Fruit fly (Drosophila melanogaster) whole organism, embryonic: ENCODE measurements around the gene yps.

Experiments used
- Atf3 ChIP-seq: fragments of 200-800 bp; sonication (Bioruptor generic); optimal IDR thresholded peaks from 3 replicates; lab custom pipeline; 2016; ENCODE audit warnings: missing biosample characterization, missing genetic modification characterization
- CG10543 ChIP-seq: fragments of 200-800 bp; sonication (Bioruptor generic); optimal IDR thresholded peaks from 3 replicates; lab custom pipeline; 2017; ENCODE audit warnings: missing biosample characterization, mild to moderate bottlenecking, missing genetic modification characterization, moderate library complexity
- CG11093 ChIP-seq: fragments of 200-800 bp; sonication (Bioruptor generic); IDR thresholded peaks from 3 replicates; pipeline ENCODE4 v1.3.6; 2022; ENCODE audit warnings: missing biosample characterization, missing genetic modification characterization
- CG11695 ChIP-seq: fragments of 200-800 bp; sonication (Bioruptor generic); IDR thresholded peaks from 3 replicates; pipeline ENCODE4 v1.3.6; 2022; ENCODE audit warnings: missing biosample characterization, missing genetic modification characterization
- CG12236 ChIP-seq: fragments of 200-800 bp; sonication (Bioruptor generic); optimal IDR thresholded peaks from 2 replicates; lab custom pipeline; 2016; ENCODE audit warnings: missing biosample characterization, missing genetic modification characterization
- CG13624 ChIP-seq: fragments of 200-800 bp; sonication (Bioruptor generic); optimal IDR thresholded peaks from 2 replicates; lab custom pipeline; 2016; ENCODE audit warnings: missing biosample characterization, missing genetic modification characterization
- CG15073 ChIP-seq: fragments of 200-800 bp; sonication (Bioruptor generic); optimal IDR thresholded peaks from 2 replicates; lab custom pipeline; 2016; ENCODE audit warnings: missing biosample characterization, missing genetic modification characterization
- CG15696 ChIP-seq: fragments of 200-800 bp; sonication (Bioruptor generic); optimal IDR thresholded peaks from 2 replicates; lab custom pipeline; 2019; ENCODE audit warnings: missing biosample characterization, mild to moderate bottlenecking, missing genetic modification characterization, moderate library complexity
- CG17186 ChIP-seq: fragments of 200-800 bp; sonication (Bioruptor generic); optimal IDR thresholded peaks from 3 replicates; lab custom pipeline; 2017; ENCODE audit warnings: missing biosample characterization, missing genetic modification reagents, missing genetic modification characterization
- CG17612 ChIP-seq: fragments of 200-800 bp; sonication (Bioruptor generic); IDR thresholded peaks from 2 replicates; pipeline ENCODE4 v1.3.6; 2022; ENCODE audit warnings: missing biosample characterization, missing genetic modification characterization
- CG17912 ChIP-seq: fragments of 200-800 bp; sonication (Bioruptor generic); optimal IDR thresholded peaks from 2 replicates; lab custom pipeline; 2018; ENCODE audit warnings: missing biosample characterization, mild to moderate bottlenecking, missing genetic modification characterization
- CG18262 ChIP-seq: fragments of 200-800 bp; optimal IDR thresholded peaks from 3 replicates; lab custom pipeline; 2019; ENCODE audit warnings: missing biosample characterization, mild to moderate bottlenecking, missing genetic modification characterization, moderate library complexity
- CG18599 ChIP-seq: fragments of 200-800 bp; sonication (Bioruptor generic); optimal IDR thresholded peaks from 3 replicates; lab custom pipeline; 2017; ENCODE audit warnings: missing biosample characterization, missing genetic modification characterization, mild to moderate bottlenecking, moderate library complexity, missing genetic modification reagents
- CG2678 ChIP-seq: fragments of 200-800 bp; sonication (Bioruptor generic); optimal IDR thresholded peaks from 3 replicates; lab custom pipeline; 2019; ENCODE audit warnings: missing biosample characterization, mild to moderate bottlenecking, missing genetic modification characterization, moderate library complexity
- CG31224 ChIP-seq: fragments of 200-800 bp; sonication (Bioruptor generic); IDR thresholded peaks from 2 replicates; pipeline ENCODE4 v1.3.6; 2022; ENCODE audit warnings: missing biosample characterization, missing genetic modification characterization
- CG3163 ChIP-seq: fragments of 200-800 bp; sonication (Bioruptor generic); optimal IDR thresholded peaks from 3 replicates; lab custom pipeline; 2016; ENCODE audit warnings: missing biosample characterization, missing genetic modification characterization
- CG32772 ChIP-seq: fragments of 200-800 bp; sonication (Bioruptor generic); IDR thresholded peaks from 2 replicates; pipeline ENCODE4 v1.3.6; 2022; ENCODE audit warnings: missing biosample characterization, missing genetic modification characterization
- CG5245 ChIP-seq: fragments of 200-800 bp; sonication (Bioruptor generic); optimal IDR thresholded peaks from 3 replicates; lab custom pipeline; 2016; ENCODE audit warnings: missing biosample characterization, missing genetic modification characterization
- CG6175 ChIP-seq: fragments of 200-800 bp; sonication (Bioruptor generic); IDR thresholded peaks from 3 replicates; pipeline ENCODE4 v1.3.6; 2022; ENCODE audit warnings: missing biosample characterization, missing genetic modification characterization
- CG7556 ChIP-seq: fragments of 200-800 bp; sonication (Bioruptor generic); optimal IDR thresholded peaks from 2 replicates; lab custom pipeline; 2017; ENCODE audit warnings: missing biosample characterization, mild to moderate bottlenecking, missing genetic modification characterization
- CG7963 ChIP-seq: fragments of 200-800 bp; sonication (Bioruptor generic); IDR thresholded peaks from 3 replicates; pipeline ENCODE4 v1.3.6; 2022; ENCODE audit warnings: missing biosample characterization, missing genetic modification characterization; ENCODE audit not compliant: partially characterized antibody
- CG7987 ChIP-seq: fragments of 200-800 bp; sonication (Bioruptor generic); optimal IDR thresholded peaks from 2 replicates; lab custom pipeline; 2018; ENCODE audit warnings: missing biosample characterization, mild to moderate bottlenecking, missing genetic modification characterization, moderate library complexity
- CG9876 ChIP-seq: fragments of 200-800 bp; sonication (Bioruptor generic); optimal IDR thresholded peaks from 2 replicates; lab custom pipeline; 2016; ENCODE audit warnings: missing biosample characterization, missing genetic modification characterization
- Drgx ChIP-seq: fragments of 200-800 bp; sonication (Bioruptor generic); IDR thresholded peaks from 2 replicates; pipeline ENCODE4 v1.3.6; 2022; ENCODE audit warnings: missing biosample characterization, missing genetic modification characterization
- Ets97D ChIP-seq: fragments of 200-800 bp; sonication (Bioruptor generic); optimal IDR thresholded peaks from 3 replicates; lab custom pipeline; 2016; ENCODE audit warnings: missing biosample characterization, missing genetic modification characterization
- Fer2 ChIP-seq: fragments of 200-800 bp; sonication (Bioruptor generic); optimal IDR thresholded peaks from 2 replicates; lab custom pipeline; 2018; ENCODE audit warnings: missing biosample characterization, mild to moderate bottlenecking, missing genetic modification characterization, moderate library complexity
- H15 ChIP-seq: fragments of 200-800 bp; sonication (Bioruptor generic); IDR thresholded peaks from 3 replicates; pipeline ENCODE4 v1.3.6; 2022; ENCODE audit warnings: missing biosample characterization, missing genetic modification characterization
- Hmr ChIP-seq: fragments of 200-800 bp; sonication (Bioruptor generic); optimal IDR thresholded peaks from 3 replicates; lab custom pipeline; 2017; ENCODE audit warnings: mild to moderate bottlenecking, missing biosample characterization, missing genetic modification reagents, missing genetic modification characterization
- Hr51 ChIP-seq, 2 experiments: fragments of 200-800 bp; sonication (Bioruptor generic); optimal IDR thresholded peaks; 2 replicates in 1 of 2; 3 replicates in 1 of 2; lab custom pipeline; 2016 to 2018; ENCODE audit warnings: missing biosample characterization in 2 of 2, missing genetic modification characterization in 2 of 2, mild to moderate bottlenecking in 1 of 2, moderate library complexity in 1 of 2
- MESR4 ChIP-seq: fragments of 200-800 bp; sonication (Bioruptor generic); optimal IDR thresholded peaks from 2 replicates; lab custom pipeline; 2018; ENCODE audit warnings: missing biosample characterization, mild to moderate bottlenecking, missing genetic modification characterization, moderate library complexity
- Meics ChIP-seq: fragments of 200-800 bp; sonication (Bioruptor generic); optimal IDR thresholded peaks from 2 replicates; lab custom pipeline; 2017; ENCODE audit warnings: missing biosample characterization, mild to moderate bottlenecking, missing genetic modification characterization
- NC2β ChIP-seq: fragments of 200-800 bp; sonication (Bioruptor generic); optimal IDR thresholded peaks from 2 replicates; lab custom pipeline; 2016; ENCODE audit warnings: missing biosample characterization, missing genetic modification characterization
- Neu2 ChIP-seq: fragments of 200-800 bp; sonication (Bioruptor generic); optimal IDR thresholded peaks from 3 replicates; lab custom pipeline; 2016; ENCODE audit warnings: missing biosample characterization, missing genetic modification characterization, borderline replicate concordance
- Sox102F ChIP-seq: fragments of 200-800 bp; sonication (Bioruptor generic); optimal IDR thresholded peaks from 2 replicates; lab custom pipeline; 2018; ENCODE audit warnings: missing biosample characterization, mild to moderate bottlenecking, missing genetic modification characterization, moderate library complexity
- Trl ChIP-seq, 3 experiments: fragments of >200 bp in 2 of 3; fragments of 200-800 bp in 1 of 3; sonication (Bioruptor generic) in 1 of 3; optimal IDR thresholded peaks; 2 replicates in 1 of 3; 3 replicates in 2 of 3; lab custom pipeline; 2016 to 2017; ENCODE audit warnings: missing biosample characterization in 1 of 3, missing genetic modification characterization in 1 of 3
- ara ChIP-seq: fragments of 200-800 bp; sonication (Bioruptor generic); IDR thresholded peaks from 2 replicates; pipeline ENCODE4 v1.3.6; 2022; ENCODE audit warnings: missing biosample characterization, missing genetic modification characterization
- br ChIP-seq: fragments of >200 bp; optimal IDR thresholded peaks from 2 replicates; lab custom pipeline; 2017
- chinmo ChIP-seq: fragments of 200-800 bp; sonication (Bioruptor generic); IDR thresholded peaks from 4 replicates; pipeline ENCODE4 v1.3.6; 2022; ENCODE audit warnings: missing biosample characterization, missing genetic modification characterization; ENCODE audit not compliant: partially characterized antibody
- corto ChIP-seq: fragments of 200-800 bp; sonication (Bioruptor generic); optimal IDR thresholded peaks from 2 replicates; lab custom pipeline; 2016; ENCODE audit warnings: missing biosample characterization, mild to moderate bottlenecking, missing genetic modification characterization, moderate library complexity
- cwo ChIP-seq: fragments of 200-800 bp; sonication (Bioruptor generic); optimal IDR thresholded peaks from 3 replicates; lab custom pipeline; 2017; ENCODE audit warnings: missing biosample characterization, missing genetic modification characterization, mild to moderate bottlenecking, moderate library complexity, missing genetic modification reagents
- emc ChIP-seq: fragments of 200-800 bp; sonication (Bioruptor generic); optimal IDR thresholded peaks from 2 replicates; lab custom pipeline; 2016; ENCODE audit warnings: missing biosample characterization, missing genetic modification characterization
- gcm2 ChIP-seq: fragments of 200-800 bp; sonication (Bioruptor generic); optimal IDR thresholded peaks from 2 replicates; lab custom pipeline; 2016; ENCODE audit warnings: missing biosample characterization, missing genetic modification characterization
- insv ChIP-seq, 2 experiments: fragments of 200-800 bp; sonication (Bioruptor generic); optimal IDR thresholded peaks; 3 replicates each; lab custom pipeline; 2016 to 2018; ENCODE audit warnings: missing biosample characterization in 2 of 2, missing genetic modification characterization in 2 of 2
- jigr1 ChIP-seq: fragments of 200-800 bp; sonication (Bioruptor generic); IDR thresholded peaks from 3 replicates; pipeline ENCODE4 v1.3.6; 2022; ENCODE audit warnings: missing biosample characterization, missing genetic modification characterization
- maf-S ChIP-seq: fragments of 200-800 bp; sonication (Bioruptor generic); optimal IDR thresholded peaks from 2 replicates; lab custom pipeline; 2016; ENCODE audit warnings: missing biosample characterization, missing genetic modification characterization
- nerfin-1 ChIP-seq: fragments of 200-800 bp; sonication (Bioruptor generic); optimal IDR thresholded peaks from 3 replicates; lab custom pipeline; 2019; ENCODE audit warnings: missing biosample characterization, mild to moderate bottlenecking, missing genetic modification characterization, moderate library complexity
- onecut ChIP-seq: fragments of 200-800 bp; sonication (Bioruptor generic); IDR thresholded peaks from 2 replicates; pipeline ENCODE4 v1.3.6; 2022; ENCODE audit warnings: missing biosample characterization, missing genetic modification characterization
- sob ChIP-seq: fragments of 200-800 bp; sonication (Bioruptor generic); IDR thresholded peaks from 2 replicates; pipeline ENCODE4 v1.3.6; 2022; ENCODE audit warnings: missing biosample characterization, missing genetic modification characterization
- tll ChIP-seq, 2 experiments: fragments of 200-800 bp in 1 of 2; fragments of >200 bp in 1 of 2; sonication (Bioruptor generic) in 1 of 2; optimal IDR thresholded peaks; 2 replicates each; lab custom pipeline; 2017 to 2019; ENCODE audit warnings: missing biosample characterization in 2 of 2, missing genetic modification characterization in 2 of 2, mild to moderate bottlenecking in 1 of 2, moderate library complexity in 1 of 2
- wor ChIP-seq: fragments of 200-800 bp; sonication (Bioruptor generic); IDR thresholded peaks from 2 replicates; pipeline ENCODE4 v1.3.6; 2022; ENCODE audit warnings: missing biosample characterization, missing genetic modification characterization

yps gene

DNA sequence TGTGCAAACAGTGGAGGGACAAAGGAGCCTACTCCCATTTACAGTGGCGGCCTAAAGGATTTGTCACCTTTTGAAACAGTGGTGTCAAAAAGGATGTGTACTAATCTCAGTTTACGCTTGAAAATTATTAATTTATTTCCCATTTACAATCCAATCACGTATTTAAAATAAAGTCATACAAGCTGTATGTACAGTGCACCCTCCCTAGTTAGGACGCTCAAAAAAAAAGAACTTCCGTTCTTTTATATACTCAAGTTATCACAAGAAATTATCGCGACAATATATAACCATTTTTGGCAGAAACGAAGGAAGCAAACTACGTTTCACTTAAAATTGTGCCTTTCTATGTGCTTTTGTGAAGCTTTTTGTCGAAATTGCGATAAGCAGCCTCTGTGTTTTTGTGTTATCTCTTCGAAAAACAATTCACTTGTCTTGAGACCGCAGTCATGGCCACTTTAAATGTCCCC is 14.3 kb upstream of the yps start (continued):
- no peak for TF ChIP-seq maf-S (GFP tag; lab: Kevin White, UChicago)
- peak; percentile 61 for TF ChIP-seq Hmr (GFP tag; lab: Kevin White, UChicago)
- TF ChIP-seq CG17612 (GFP tag; lab: Robert Waterston, UW), result no peak
- no peak for TF ChIP-seq NC2β
- TF ChIP-seq CG11093 (GFP tag; lab: Robert Waterston, UW), result 0 out of 3 replicates have a peak, but pooled peaks have one; percentile 22
- no peak for TF ChIP-seq H15 (GFP tag; lab: Robert Waterston, UW)
- 0 out of 2 replicates have a peak, but pooled peaks have one; percentile 16 for TF ChIP-seq CG31224 (GFP tag; lab: Robert Waterston, UW)
- peak; percentile 77 for TF ChIP-seq CG2678 (tag; lab: Kevin White, UChicago)
- peak; percentile 49 for TF ChIP-seq CG10543 (GFP tag; lab: Kevin White, UChicago)
- TF ChIP-seq corto (GFP tag; lab: Kevin White, UChicago), result no peak
- no peak for TF ChIP-seq Trl (optimal IDR thresholded peaks at IDR 0.05; lab: Kevin White, UChicago)
- peak; percentile 62 for TF ChIP-seq Trl (GFP tag; optimal IDR thresholded peaks at IDR 0.05; lab: Kevin White, UChicago)
- peak; percentile 22 for TF ChIP-seq cwo (GFP tag; lab: Kevin White, UChicago)
- no peak for TF ChIP-seq CG5245
- no peak for TF ChIP-seq Sox102F (GFP tag; lab: Kevin White, UChicago)
- TF ChIP-seq Hr51 (GFP tag; optimal IDR thresholded peaks at IDR 0.05; lab: Kevin White, UChicago), result peak in 1 of 2 experiments; percentile 60
- no peak for TF ChIP-seq MESR4 (GFP tag; lab: Kevin White, UChicago)
- no peak for TF ChIP-seq Ets97D (GFP tag; lab: Kevin White, UChicago)
- peak; percentile 15 for TF ChIP-seq CG15696 (tag; lab: Kevin White, UChicago)
- TF ChIP-seq wor (GFP tag; lab: Robert Waterston, UW), result no peak
- peak; percentile 61 for TF ChIP-seq CG18599 (GFP tag; lab: Kevin White, UChicago)
- no peak for TF ChIP-seq Atf3 (GFP tag; lab: Kevin White, UChicago)
- TF ChIP-seq CG7987 (GFP tag; lab: Kevin White, UChicago), result no peak
- no peak for TF ChIP-seq tll (GFP tag; optimal IDR thresholded peaks at IDR 0.05; lab: Kevin White, UChicago)
- no peak for TF ChIP-seq insv (GFP tag; optimal IDR thresholded peaks at IDR 0.05; lab: Kevin White, UChicago)
- no peak for TF ChIP-seq CG9876 (GFP tag; lab: Kevin White, UChicago)
- no peak for TF ChIP-seq CG6175 (GFP tag; lab: Robert Waterston, UW)
- TF ChIP-seq chinmo (GFP tag; lab: Robert Waterston, UW), result 0 out of 4 replicates have a peak, but pooled peaks have one; percentile 76
- no peak for TF ChIP-seq CG3163
- TF ChIP-seq Drgx (GFP tag; lab: Robert Waterston, UW), result peak; percentile 61
- TF ChIP-seq sob (GFP tag; lab: Robert Waterston, UW), result no peak; the same call in 1 of the 2 replicates
- TF ChIP-seq CG17912 (GFP tag; lab: Kevin White, UChicago), result no peak
- TF ChIP-seq Meics, result peak; percentile 52
- no peak for TF ChIP-seq Neu2
- no peak for TF ChIP-seq onecut (GFP tag; lab: Robert Waterston, UW)
- TF ChIP-seq nerfin-1 (tag; lab: Kevin White, UChicago), result peak; percentile 38
- TF ChIP-seq CG15073, result peak; percentile 98
- TF ChIP-seq CG12236 (GFP tag; lab: Kevin White, UChicago), result no peak
- TF ChIP-seq br (lab: Kevin White, UChicago), result no peak
- TF ChIP-seq Fer2 (tag; lab: Kevin White, UChicago), result no peak
- peak; percentile 57 for TF ChIP-seq CG13624
- no peak for TF ChIP-seq CG7963 (GFP tag; lab: Robert Waterston, UW)
- TF ChIP-seq CG11695, result no peak; the same call in 2 of the 3 replicates
- TF ChIP-seq jigr1 (GFP tag; lab: Robert Waterston, UW), result no peak
- TF ChIP-seq gcm2 (GFP tag; lab: Kevin White, UChicago), result peak; percentile 21
- no peak for TF ChIP-seq CG32772
- peak; percentile 44 for TF ChIP-seq CG18262 (tag; lab: Kevin White, UChicago)
- TF ChIP-seq ara, result no peak
- no peak for TF ChIP-seq emc (GFP tag; lab: Kevin White, UChicago)
- peak; percentile 43 for TF ChIP-seq CG7556 (GFP tag; lab: Kevin White, UChicago)
- no peak for TF ChIP-seq CG17186 (GFP tag; lab: Kevin White, UChicago)
